Worm (Caenorhabditis elegans): ENCODE data around the gene mrps-18.C.

DNA sequence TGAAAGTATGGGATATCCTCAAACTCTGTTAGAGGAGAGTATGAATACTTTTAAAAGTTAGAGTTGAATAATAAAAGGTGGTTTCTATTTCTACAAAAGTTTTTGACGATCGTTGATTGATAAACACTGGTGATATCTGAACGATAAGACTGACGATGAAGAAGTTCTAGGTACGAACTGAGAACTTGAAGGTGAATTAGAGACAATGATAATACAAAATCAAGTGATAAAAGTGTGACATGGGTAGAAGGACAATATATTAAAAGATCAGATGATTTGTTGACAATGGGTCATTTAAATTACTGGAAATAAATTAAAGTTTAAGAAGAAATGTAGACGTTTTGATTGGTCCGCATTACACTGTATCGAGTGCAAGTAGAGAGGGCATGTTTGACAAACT, 40.6 kb upstream of the mrps-18.C start, which contains the start of gene C18H9.5:
- TF ChIP-seq dmd-4 (tag; optimal IDR thresholded peaks at IDR 0.05; ENCODE audit: borderline replicate concordance) (no peak), ceh-14 (tag; optimal IDR thresholded peaks at IDR 0.05) (no peak), pat-9 (tag; optimal IDR thresholded peaks at IDR 0.05) (no peak), ceh-6 (GFP tag; optimal IDR thresholded peaks at IDR 0.05) (no peak), ceh-24 (tag; optimal IDR thresholded peaks at IDR 0.05) (no peak), ama-1 (optimal IDR thresholded peaks at IDR 0.05) (no peak), pha-4 (tag; optimal IDR thresholded peaks at IDR 0.05) (no peak), F13H6.1 (tag; optimal IDR thresholded peaks at IDR 0.05) (no peak), nhr-11 (tag; optimal IDR thresholded peaks at IDR 0.05) (no peak), odd-2 (tag; optimal IDR thresholded peaks at IDR 0.05) (no peak)

All from whole organism, late embryonic.